Fruit fly (Drosophila melanogaster) S2 (cell line): ENCODE results near the gene SCCRO4.

Experiments used
- CG8478 ChIP-seq: fragments of >200 bp; optimal IDR thresholded peaks from 2 replicates; lab custom pipeline; 2018
- CTCF ChIP-seq, 2 experiments: fragments of >200 bp; optimal IDR thresholded peaks; 2 replicates each; lab custom pipeline; 2018

dm6 chr3L:20356613-20357012 is 57.4 kb downstream of the SCCRO4 start, which contains the start of gene kin17:
- no peak for TF ChIP-seq CTCF (optimal IDR thresholded peaks at IDR 0.05; lab: Kevin White, UChicago)
- TF ChIP-seq CG8478 = no peak
